Worm (Caenorhabditis elegans) whole organism, L4 larva: Measurements from ENCODE around the gene pyc-1.
A peak's percentile ranks its signal among the peaks of the same experiment; 100 is the strongest.

Experiments used
- F26F4.8 ChIP-seq: fragments of 200-800 bp; sonication (Bioruptor generic); conservative IDR thresholded peaks from 2 replicates; pipeline ENCODE4 v1.3.6; 2022; ENCODE audit warnings: missing genetic modification characterization, missing compliant biosample characterization
- T26A8.4 ChIP-seq: fragments of 200-800 bp; sonication (Bioruptor generic); IDR thresholded peaks from 2 replicates; pipeline ENCODE4 v1.3.6; 2022; ENCODE audit warnings: missing genetic modification characterization, missing compliant biosample characterization
- Y48G9A.11 ChIP-seq: fragments of 200-800 bp; sonication (Bioruptor generic); IDR thresholded peaks from 2 replicates; pipeline ENCODE4 v1.3.6; 2022; ENCODE audit warnings: missing genetic modification reagents, missing genetic modification characterization, missing compliant biosample characterization
- Y5F2A.4 ChIP-seq: fragments of 200-800 bp; sonication (Bioruptor generic); optimal IDR thresholded peaks from 2 replicates; lab custom pipeline; 2018; ENCODE audit warnings: mild to moderate bottlenecking, missing genetic modification characterization, missing compliant biosample characterization
- aha-1 ChIP-seq: fragments of 150-350 bp; peaks from one replicate; lab custom pipeline; 2014; ENCODE audit warnings: missing biosample characterization, missing genetic modification characterization
- aly-2 ChIP-seq: sonication (generic microtip); optimal IDR thresholded peaks from 2 replicates; lab custom pipeline; 2018; ENCODE audit warnings: missing biosample characterization, missing genetic modification characterization
- ama-1 ChIP-seq: fragments of 150-350 bp; optimal IDR thresholded peaks from 2 replicates; lab custom pipeline; 2014; ENCODE audit warnings: inconsistent platforms, mixed read lengths
- ceh-44 ChIP-seq: fragments of 200-800 bp; sonication (Bioruptor generic); IDR thresholded peaks from 2 replicates; pipeline ENCODE4 v1.3.6; 2022; ENCODE audit warnings: missing genetic modification reagents, missing genetic modification characterization, missing compliant biosample characterization
- ceh-82 ChIP-seq: sonication (generic microtip); optimal IDR thresholded peaks from 2 replicates; lab custom pipeline; 2017; ENCODE audit warnings: missing biosample characterization, missing genetic modification characterization
- daf-16 ChIP-seq, 3 experiments: sonication (generic microtip); optimal IDR thresholded peaks; 2 replicates each; lab custom pipeline; 2016 to 2017; ENCODE audit warnings: missing genetic modification characterization in 3 of 3, missing genetic modification reagents in 3 of 3, mild to moderate bottlenecking in 2 of 3, missing compliant biosample characterization in 2 of 3, missing biosample characterization in 1 of 3, moderate library complexity in 1 of 3
- daf-19 ChIP-seq: fragments of 200-800 bp; sonication (Bioruptor generic); conservative IDR thresholded peaks from 2 replicates; pipeline ENCODE4 v1.3.6; 2022; ENCODE audit warnings: missing genetic modification characterization, missing compliant biosample characterization
- dmd-6 ChIP-seq: fragments of 200-800 bp; sonication (Bioruptor generic); IDR thresholded peaks from 2 replicates; pipeline ENCODE4 v1.3.6; 2022; ENCODE audit warnings: missing genetic modification reagents, missing genetic modification characterization, missing compliant biosample characterization
- dpl-1 ChIP-seq: fragments of 150-350 bp; optimal IDR thresholded peaks from 2 replicates; lab custom pipeline; 2014; ENCODE audit warnings: missing biosample characterization, missing genetic modification reagents, missing genetic modification characterization
- dve-1 ChIP-seq: sonication (generic microtip); optimal IDR thresholded peaks from 2 replicates; lab custom pipeline; 2017; ENCODE audit warnings: antibody characterized with exemption, mild to moderate bottlenecking, missing genetic modification characterization, missing compliant biosample characterization; ENCODE audit not compliant: insufficient read depth
- fkh-10 ChIP-seq: fragments of 150-350 bp; optimal IDR thresholded peaks from 2 replicates; lab custom pipeline; 2014; ENCODE audit warnings: missing biosample characterization, missing genetic modification reagents, missing genetic modification characterization
- gei-8 ChIP-seq: fragments of 200-800 bp; sonication (Bioruptor generic); optimal IDR thresholded peaks from 2 replicates; lab custom pipeline; 2018; ENCODE audit warnings: mild to moderate bottlenecking, missing genetic modification characterization, missing compliant biosample characterization
- hif-1 ChIP-seq, 2 experiments: sonication (generic microtip); optimal IDR thresholded peaks; 2 replicates each; lab custom pipeline; 2016 to 2017; ENCODE audit warnings: missing compliant biosample characterization in 2 of 2, missing genetic modification characterization in 2 of 2, missing genetic modification reagents in 2 of 2, missing genotype in 2 of 2, mild to moderate bottlenecking in 1 of 2
- hlh-11 ChIP-seq: fragments of 200-800 bp; sonication (Bioruptor generic); optimal IDR thresholded peaks from 2 replicates; lab custom pipeline; 2018; ENCODE audit warnings: mild to moderate bottlenecking, missing genetic modification characterization, missing compliant biosample characterization
- hmg-1.1 ChIP-seq: fragments of 200-800 bp; sonication (Bioruptor generic); IDR thresholded peaks from 2 replicates; pipeline ENCODE4 v1.3.6; 2022; ENCODE audit warnings: missing genetic modification reagents, missing genetic modification characterization, missing compliant biosample characterization
- jun-1 ChIP-seq: fragments of 150-350 bp; optimal IDR thresholded peaks from 2 replicates; lab custom pipeline; 2014; ENCODE audit warnings: missing biosample characterization, missing genetic modification reagents, missing genetic modification characterization
- lin-13 ChIP-seq: fragments of 150-350 bp; optimal IDR thresholded peaks from 2 replicates; lab custom pipeline; 2014; ENCODE audit warnings: missing biosample characterization, missing genetic modification reagents, missing genetic modification characterization
- lin-15B ChIP-seq: fragments of 150-350 bp; sonication (generic microtip); optimal IDR thresholded peaks from 3 replicates; lab custom pipeline; 2014; ENCODE audit warnings: missing biosample characterization, missing genetic modification characterization
- lin-38 ChIP-seq: fragments of 200-800 bp; sonication (Bioruptor generic); IDR thresholded peaks from 2 replicates; pipeline ENCODE4 v1.3.6; 2022; ENCODE audit warnings: missing genetic modification reagents, missing genetic modification characterization, missing compliant biosample characterization
- lsy-2 ChIP-seq, 2 experiments: fragments of 150-350 bp in 1 of 2; sonication (generic microtip) in 1 of 2; optimal IDR thresholded peaks; 2 replicates each; lab custom pipeline; 2014 to 2017; ENCODE audit warnings: missing biosample characterization in 2 of 2, missing genetic modification characterization in 2 of 2
- mdl-1 ChIP-seq, 2 experiments: fragments of 150-350 bp in 1 of 2; sonication (generic microtip) in 1 of 2; optimal IDR thresholded peaks; 2 replicates each; lab custom pipeline; 2014 to 2017; ENCODE audit warnings: missing biosample characterization in 2 of 2, missing genetic modification characterization in 2 of 2
- mdt-29 ChIP-seq: fragments of 200-800 bp; sonication (Bioruptor generic); IDR thresholded peaks from 2 replicates; pipeline ENCODE4 v1.3.6; 2022; ENCODE audit warnings: missing genetic modification reagents, missing genetic modification characterization, missing compliant biosample characterization
- mep-1 ChIP-seq: fragments of 150-350 bp; sonication (generic microtip); optimal IDR thresholded peaks from 3 replicates; lab custom pipeline; 2014; ENCODE audit warnings: missing biosample characterization, missing genetic modification characterization
- mes-2 ChIP-seq: sonication (generic microtip); optimal IDR thresholded peaks from 2 replicates; lab custom pipeline; 2016; ENCODE audit warnings: missing genotype, mild to moderate bottlenecking, missing genetic modification characterization, missing compliant biosample characterization; ENCODE audit not compliant: poor library complexity, severe bottlenecking
- mxl-3 ChIP-seq: fragments of 200-800 bp; sonication (Bioruptor generic); optimal IDR thresholded peaks from 2 replicates; lab custom pipeline; 2018; ENCODE audit warnings: mild to moderate bottlenecking, missing genetic modification characterization, missing compliant biosample characterization
- nhr-10 ChIP-seq: fragments of 150-350 bp; optimal IDR thresholded peaks from 2 replicates; lab custom pipeline; 2014; ENCODE audit warnings: missing biosample characterization, missing genetic modification characterization
- nhr-102 ChIP-seq: sonication (generic microtip); optimal IDR thresholded peaks from 2 replicates; lab custom pipeline; 2016; ENCODE audit warnings: mild to moderate bottlenecking, missing genetic modification characterization, moderate library complexity, missing compliant biosample characterization
- nhr-11 ChIP-seq: fragments of 150-350 bp; optimal IDR thresholded peaks from 2 replicates; lab custom pipeline; 2014; ENCODE audit warnings: missing biosample characterization, missing genetic modification characterization
- nhr-28 ChIP-seq: fragments of 150-350 bp; optimal IDR thresholded peaks from 2 replicates; lab custom pipeline; 2014; ENCODE audit warnings: missing biosample characterization, missing genetic modification characterization
- nhr-41 ChIP-seq: fragments of 200-800 bp; sonication (Bioruptor generic); IDR thresholded peaks from 2 replicates; pipeline ENCODE4 v1.3.6; 2022; ENCODE audit warnings: missing genetic modification reagents, missing genetic modification characterization, missing compliant biosample characterization
- nhr-77 ChIP-seq: fragments of 150-350 bp; optimal IDR thresholded peaks from 2 replicates; lab custom pipeline; 2014; ENCODE audit warnings: missing biosample characterization, missing genetic modification characterization
- pha-4 ChIP-seq, 2 experiments: fragments of 150-350 bp in 1 of 2; fragments of 200-800 bp in 1 of 2; sonication (Bioruptor generic) in 1 of 2; IDR thresholded peaks in 1 of 2; optimal IDR thresholded peaks in 1 of 2; 2 replicates each; pipeline versions ENCODE4 v1.3.6 to Lab custom; 2014 to 2022; ENCODE audit warnings: missing genetic modification characterization in 2 of 2, missing genetic modification reagents in 2 of 2, missing biosample characterization in 1 of 2, missing compliant biosample characterization in 1 of 2
- php-3 ChIP-seq: fragments of 200-800 bp; sonication (Bioruptor generic); IDR thresholded peaks from 2 replicates; pipeline ENCODE4 v1.3.6; 2022; ENCODE audit warnings: missing genetic modification reagents, missing genetic modification characterization, missing compliant biosample characterization
- sdz-12 ChIP-seq: fragments of 200-800 bp; sonication (Bioruptor generic); optimal IDR thresholded peaks from 2 replicates; lab custom pipeline; 2018; ENCODE audit warnings: mild to moderate bottlenecking, missing genetic modification characterization, missing compliant biosample characterization
- set-16 ChIP-seq: fragments of 200-800 bp; sonication (Bioruptor generic); IDR thresholded peaks from 2 replicates; pipeline ENCODE4 v1.3.6; 2022; ENCODE audit warnings: missing genetic modification reagents, missing genetic modification characterization, missing compliant biosample characterization
- tra-1 ChIP-seq: fragments of 200-800 bp; sonication (Bioruptor generic); IDR thresholded peaks from 2 replicates; pipeline ENCODE4 v1.3.6; 2022; ENCODE audit warnings: missing genetic modification reagents, missing genetic modification characterization, missing compliant biosample characterization
- unc-62 ChIP-seq, 3 experiments: fragments of 150-350 bp in 1 of 3; sonication (generic microtip); optimal IDR thresholded peaks in 2 of 3; peaks in 1 of 3; 1 replicate in 1 of 3; 2 replicates in 2 of 3; lab custom pipeline; 2014 to 2017; ENCODE audit warnings: missing biosample characterization in 3 of 3, missing genetic modification characterization in 3 of 3, missing genetic modification reagents in 3 of 3, missing genotype in 1 of 3
- vab-7 ChIP-seq: fragments of 200-800 bp; sonication (Bioruptor generic); IDR thresholded peaks from 2 replicates; pipeline ENCODE4 v1.3.6; 2022; ENCODE audit warnings: missing genetic modification reagents, missing genetic modification characterization, missing compliant biosample characterization
- zfp-3 ChIP-seq: fragments of 200-800 bp; sonication (Bioruptor generic); conservative IDR thresholded peaks from 2 replicates; pipeline ENCODE4 v1.3.6; 2022; ENCODE audit warnings: missing genetic modification reagents, missing genetic modification characterization, missing compliant biosample characterization
- zip-2 ChIP-seq: fragments of 150-350 bp; optimal IDR thresholded peaks from 2 replicates; lab custom pipeline; 2014; ENCODE audit warnings: missing biosample characterization, missing genetic modification characterization

pyc-1 gene

DNA sequence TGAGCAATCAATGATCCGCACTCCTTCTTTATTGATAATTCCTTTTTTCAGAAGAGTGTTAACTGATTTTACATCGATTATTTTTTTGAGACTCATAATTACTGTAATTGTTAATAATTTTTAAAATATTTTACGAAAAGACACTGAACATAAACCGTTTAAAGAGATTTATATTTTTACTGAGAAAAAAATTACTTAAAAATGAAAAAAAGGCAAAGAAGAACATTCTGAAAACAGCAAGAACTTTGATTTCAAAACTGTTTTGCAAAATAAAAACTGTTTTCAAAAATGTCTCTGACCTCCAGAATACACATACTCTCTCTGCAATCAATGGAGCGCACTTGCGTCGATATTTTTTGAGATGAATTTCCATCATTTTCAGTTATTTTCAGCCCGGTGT, 4.6 kb upstream of the pyc-1 start, which contains the start of the genes mpst-1 and D2023.6:
mpst-1 (minus strand) TSS at position 101 of the 400 bp plus-strand sequence.
D2023.6 (plus strand) TSS at position 388 of the 400 bp plus-strand sequence.
- TF ChIP-seq mes-2 (peak; percentile 47), vab-7 (no peak), aly-2 (tag; lab: Kevin White, UChicago) (no peak)

DNA sequence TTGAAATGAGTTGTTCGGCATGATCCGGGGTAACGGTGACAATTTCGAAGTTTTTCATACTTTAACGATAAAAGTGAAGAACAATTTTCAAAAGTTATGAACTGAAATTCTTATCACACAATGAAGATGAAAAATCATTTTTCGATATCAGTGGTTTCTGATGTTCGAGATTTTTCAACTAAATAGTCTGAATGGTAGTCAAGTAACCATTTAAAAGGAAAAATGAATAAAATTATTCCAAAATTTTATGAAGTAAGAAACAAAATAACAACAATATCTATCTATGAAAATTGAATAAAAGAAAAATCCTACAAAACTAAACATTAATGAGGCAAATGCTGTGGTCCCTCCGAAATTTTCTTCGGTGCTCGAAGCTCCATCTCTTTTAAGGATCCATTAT, 3.3 kb upstream of the pyc-1 start, which contains the start of gene D2023.4:
D2023.4 (minus strand) TSS at position 101 of the 400 bp plus-strand sequence.
- TF ChIP-seq Y5F2A.4 (GFP tag; lab: Kevin White, UChicago), result no peak
- 0 out of 2 replicates have a peak, but pooled peaks have one; percentile 9 for TF ChIP-seq Y48G9A.11 (GFP tag; lab: Robert Waterston, UW)
- TF ChIP-seq lin-38 (GFP tag; lab: Robert Waterston, UW), result peak; percentile 17; the same call in 1 of the 2 replicates
- no peak for TF ChIP-seq fkh-10 (GFP tag; lab: Kevin White, UChicago)
- no peak for TF ChIP-seq sdz-12
- TF ChIP-seq set-16 (GFP tag; lab: Robert Waterston, UW), result no peak
- no peak for TF ChIP-seq ceh-44 (GFP tag; lab: Robert Waterston, UW)
- TF ChIP-seq lin-15B (tag; lab: Kevin White, UChicago), result no peak
- no peak for TF ChIP-seq daf-16 (GFP tag; optimal IDR thresholded peaks at IDR 0.05; lab: Kevin White, UChicago)
- TF ChIP-seq daf-16 (tag; optimal IDR thresholded peaks at IDR 0.05; lab: Kevin White, UChicago), result peak; percentile 51
- TF ChIP-seq lsy-2 (tag; optimal IDR thresholded peaks at IDR 0.05; lab: Kevin White, UChicago), result peak in 1 of 2 experiments; percentile 2
- TF ChIP-seq dmd-6 (GFP tag; lab: Robert Waterston, UW), result peak; percentile 34
- TF ChIP-seq, all 104 proteins: peak for 5

DNA sequence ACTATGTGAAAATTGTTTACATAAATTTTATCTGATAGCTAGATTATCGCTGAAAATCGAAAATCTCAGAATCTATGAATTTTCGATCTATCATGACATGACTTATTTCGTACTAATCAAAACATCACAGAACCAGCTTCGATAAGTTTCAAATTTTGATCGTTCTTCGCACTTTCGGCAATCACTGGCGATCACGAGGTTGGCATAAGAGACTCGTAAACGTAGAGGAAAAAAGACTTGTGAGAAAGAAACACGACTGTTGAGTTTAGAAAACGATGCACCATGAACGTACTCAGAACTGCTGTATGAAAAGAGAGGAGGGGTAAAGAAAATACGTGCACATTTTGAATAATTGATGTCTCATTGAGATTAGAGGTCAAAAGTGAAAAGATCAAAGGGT, 1.6 kb upstream of the pyc-1 start:
- peak; percentile 90 for TF ChIP-seq mdt-29
- peak in 1 of 2 experiments; percentile 81 for TF ChIP-seq mdl-1 (tag; optimal IDR thresholded peaks at IDR 0.05; lab: Kevin White, UChicago)
- peak; percentile 42 for TF ChIP-seq mxl-3 (GFP tag; lab: Kevin White, UChicago)
- peak; percentile 91 for TF ChIP-seq php-3
- TF ChIP-seq daf-16 (GFP tag; optimal IDR thresholded peaks at IDR 0.05; lab: Kevin White, UChicago), result peak in 1 of 2 experiments; percentile 52
- peak; percentile 89 for TF ChIP-seq daf-16 (tag; optimal IDR thresholded peaks at IDR 0.05; lab: Kevin White, UChicago)
- TF ChIP-seq hmg-1.1 (GFP tag; lab: Robert Waterston, UW), result peak; percentile 43
- peak; percentile 77 to 98 for TF ChIP-seq hif-1 (tag; optimal IDR thresholded peaks at IDR 0.05; lab: Kevin White, UChicago)
- no peak for TF ChIP-seq zip-2 (tag; lab: Kevin White, UChicago)
- TF ChIP-seq aha-1 (tag; lab: Kevin White, UChicago), result peak; percentile 99
- TF ChIP-seq gei-8, result no peak
- peak; percentile 20 for TF ChIP-seq jun-1 (tag; lab: Kevin White, UChicago)
- TF ChIP-seq nhr-41 (GFP tag; lab: Robert Waterston, UW), result peak; percentile 57; the same call in 1 of the 2 replicates
- peak; percentile 80; the same call in 1 of the 2 replicates for TF ChIP-seq tra-1 (GFP tag; lab: Robert Waterston, UW)
- TF ChIP-seq T26A8.4, result peak; percentile 72
- TF ChIP-seq lsy-2 (tag; optimal IDR thresholded peaks at IDR 0.05; lab: Kevin White, UChicago), result peak in 1 of 2 experiments; percentile 76
- peak; percentile 60 for TF ChIP-seq nhr-102 (tag; lab: Kevin White, UChicago)
- TF ChIP-seq ceh-82 (tag; lab: Kevin White, UChicago), result no peak
- TF ChIP-seq ama-1 (lab: Kevin White, UChicago), result peak; percentile 79
- TF ChIP-seq F26F4.8 (GFP tag; lab: Robert Waterston, UW), result no peak
- peak; percentile 28 for TF ChIP-seq lin-13
- peak; percentile 93 for TF ChIP-seq dve-1
- TF ChIP-seq unc-62 (GFP tag; optimal IDR thresholded peaks at IDR 0.05 in 1 of 2; lab: Kevin White, UChicago), result peak in 1 of 2 experiments; percentile 93
- no peak for TF ChIP-seq unc-62 (tag; optimal IDR thresholded peaks at IDR 0.05; lab: Kevin White, UChicago)
- peak; percentile 89 for TF ChIP-seq nhr-77 (tag; lab: Kevin White, UChicago)
- TF ChIP-seq zfp-3, result 0 out of 2 replicates have a peak, but pooled peaks have one; percentile 26
- peak; percentile 79 for TF ChIP-seq mep-1 (tag; lab: Kevin White, UChicago)
- TF ChIP-seq daf-19, result no peak
- peak; percentile 95 for TF ChIP-seq nhr-28 (tag; lab: Kevin White, UChicago)
- TF ChIP-seq hlh-11 (tag; lab: Kevin White, UChicago), result peak; percentile 96
- peak; percentile 35 for TF ChIP-seq dpl-1
- peak; percentile 98 for TF ChIP-seq nhr-10 (tag; lab: Kevin White, UChicago)
- TF ChIP-seq mes-2, result peak; percentile 52
- TF ChIP-seq nhr-11 (tag; lab: Kevin White, UChicago), result peak; percentile 80
- TF ChIP-seq pha-4 (GFP tag; IDR thresholded peaks at IDR 0.05; lab: Robert Waterston, UW), result no peak; the same call in 1 of the 2 replicates
- TF ChIP-seq pha-4 (tag; optimal IDR thresholded peaks at IDR 0.05; lab: Kevin White, UChicago), result peak; percentile 54
